Worm (Caenorhabditis elegans): ENCODE data around the gene ZK822.10.
A peak's percentile ranks its signal among the peaks of the same experiment; 100 is the strongest.

ZK822.10 gene

DNA sequence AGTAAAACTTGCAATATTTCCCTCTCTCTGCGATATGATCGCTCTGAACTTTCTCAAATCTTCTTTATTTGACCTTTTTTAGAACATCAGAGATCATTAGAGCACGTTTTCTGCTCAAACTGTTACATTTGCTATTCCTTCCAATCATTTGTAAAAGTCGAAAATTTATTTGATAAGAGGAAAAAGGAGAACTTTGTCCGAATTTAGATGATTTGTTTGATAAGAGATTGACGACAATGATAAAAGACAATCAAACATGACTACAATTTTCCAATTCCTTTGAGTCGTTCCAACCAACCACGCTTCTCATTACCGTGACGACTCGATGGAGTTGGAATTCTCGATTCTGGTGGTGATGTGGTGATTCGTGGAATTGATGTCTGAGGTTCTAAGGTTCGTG, 949 bp downstream of the ZK822.10 start:
- TF ChIP-seq pqm-1 (tag; optimal IDR thresholded peaks at IDR 0.05) (peak; percentile 90), pha-4 (tag; optimal IDR thresholded peaks at IDR 0.05) (peak; percentile 44), elt-2 (tag; optimal IDR thresholded peaks at IDR 0.05) (peak; percentile 90), aly-2 (tag; optimal IDR thresholded peaks at IDR 0.05) (no peak), jun-1 (tag; optimal IDR thresholded peaks at IDR 0.05) (peak; percentile 1), nhr-23 (tag; optimal IDR thresholded peaks at IDR 0.05) (no peak)

- TF ChIP-seq nhr-23 (tag; optimal IDR thresholded peaks at IDR 0.05) (no peak), unc-62 (GFP tag; optimal IDR thresholded peaks at IDR 0.05) (no peak), fos-1 (tag; optimal IDR thresholded peaks at IDR 0.05) (no peak), nhr-11 (tag; optimal IDR thresholded peaks at IDR 0.05) (no peak), nhr-12 (tag; optimal IDR thresholded peaks at IDR 0.05) (no peak), mdl-1 (tag; optimal IDR thresholded peaks at IDR 0.05) (no peak), nhr-237 (tag; optimal IDR thresholded peaks at IDR 0.05) (no peak), daf-12 (tag; optimal IDR thresholded peaks at IDR 0.05) (no peak), ZK546.5 (tag; optimal IDR thresholded peaks at IDR 0.05) (no peak), zag-1 (tag; optimal IDR thresholded peaks at IDR 0.05) (no peak), nhr-77 (tag; optimal IDR thresholded peaks at IDR 0.05) (no peak), sea-2 (GFP tag; optimal IDR thresholded peaks at IDR 0.05) (no peak), lin-15B (tag; optimal IDR thresholded peaks at IDR 0.05) (no peak), ztf-11 (tag; optimal IDR thresholded peaks at IDR 0.05) (no peak), nhr-28 (tag; optimal IDR thresholded peaks at IDR 0.05) (no peak), egl-5 (tag; optimal IDR thresholded peaks at IDR 0.05) (no peak)
Observed at ce11 chrIV:11919067-11919466, 2.1 kb downstream of the ZK822.10 start.

DNA sequence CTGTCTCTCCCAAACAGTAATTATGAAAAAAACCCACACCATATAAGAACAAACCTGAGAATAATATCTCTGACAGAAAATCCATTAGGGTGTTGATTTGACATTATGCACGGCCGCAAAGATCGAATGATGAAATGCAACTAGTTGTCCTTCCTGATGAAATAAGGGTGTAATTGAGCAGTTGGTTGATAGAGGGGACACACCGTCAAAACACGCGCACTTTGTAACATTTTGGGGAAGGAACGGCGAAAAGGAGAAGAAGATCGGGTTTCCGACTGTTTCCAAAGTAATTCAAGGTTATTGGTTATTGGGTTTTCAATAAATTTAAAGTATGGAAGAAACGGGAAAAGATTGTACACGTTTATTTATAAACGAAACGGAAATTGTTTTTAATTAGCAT, 5.1 kb downstream of the ZK822.10 start, which contains the start of gene ZK822.1:
Gene ZK822.1, minus strand, starts transcription at position 121 of the 400 bp plus-strand sequence.
- TF ChIP-seq egl-27 (tag; optimal IDR thresholded peaks at IDR 0.05), result no peak
- TF ChIP-seq aly-2 (tag; optimal IDR thresholded peaks at IDR 0.05), result no peak
- TF ChIP-seq ceh-28 (tag; optimal IDR thresholded peaks at IDR 0.05), result no peak
- TF ChIP-seq nhr-77 (tag; optimal IDR thresholded peaks at IDR 0.05), result no peak
- no peak for TF ChIP-seq lsy-12 (tag; optimal IDR thresholded peaks at IDR 0.05)
- TF ChIP-seq nhr-237 (tag; optimal IDR thresholded peaks at IDR 0.05), result no peak
- no peak for TF ChIP-seq ztf-4 (tag; optimal IDR thresholded peaks at IDR 0.05)
- no peak for TF ChIP-seq ama-1 (optimal IDR thresholded peaks at IDR 0.05)
- no peak for TF ChIP-seq eor-1 (tag; optimal IDR thresholded peaks at IDR 0.05)
- no peak for TF ChIP-seq zag-1 (tag; optimal IDR thresholded peaks at IDR 0.05)
- TF ChIP-seq elt-1 (tag; optimal IDR thresholded peaks at IDR 0.05), result no peak
- no peak for TF ChIP-seq lin-39 (tag; optimal IDR thresholded peaks at IDR 0.05)
- TF ChIP-seq nhr-67 (tag; optimal IDR thresholded peaks at IDR 0.05), result no peak
- no peak for TF ChIP-seq nhr-11 (tag; optimal IDR thresholded peaks at IDR 0.05)
- TF ChIP-seq fos-1 (tag; optimal IDR thresholded peaks at IDR 0.05), result no peak
- TF ChIP-seq R02D3.7 (tag; optimal IDR thresholded peaks at IDR 0.05), result no peak
- no peak for TF ChIP-seq lin-15B (tag; optimal IDR thresholded peaks at IDR 0.05)
- no peak for TF ChIP-seq nhr-76 (tag; optimal IDR thresholded peaks at IDR 0.05)

DNA sequence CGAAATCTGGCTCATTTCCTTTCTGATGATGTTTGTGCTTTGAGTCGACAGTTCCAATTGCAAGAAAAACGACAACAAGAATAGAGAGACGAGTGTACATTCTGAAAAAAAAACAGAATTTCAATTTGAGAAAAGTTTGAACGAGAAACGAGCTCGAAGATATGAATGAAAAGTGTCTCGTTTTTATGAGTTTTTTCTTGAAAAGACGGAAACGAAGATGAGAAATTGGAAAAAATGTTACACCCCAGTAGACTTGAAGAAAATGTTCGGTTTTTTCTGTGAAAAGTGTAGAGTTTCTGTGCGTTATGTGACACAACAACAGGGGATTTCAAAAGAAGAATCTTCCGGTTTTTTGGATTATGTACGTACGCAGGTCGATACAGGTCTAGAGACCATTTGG, 6.1 kb downstream of the ZK822.10 start, which contains the start of gene srlf-31:
Gene srlf-31, minus strand, starts transcription at position 101 of the 400 bp plus-strand sequence.
- TF ChIP-seq ceh-82 (tag; optimal IDR thresholded peaks at IDR 0.05) (no peak), ceh-28 (tag; optimal IDR thresholded peaks at IDR 0.05) (no peak), egl-27 (tag; optimal IDR thresholded peaks at IDR 0.05) (no peak), unc-39 (tag; optimal IDR thresholded peaks at IDR 0.05) (no peak), fkh-10 (GFP tag; optimal IDR thresholded peaks at IDR 0.05) (no peak), nhr-12 (tag; optimal IDR thresholded peaks at IDR 0.05) (no peak), fos-1 (tag; optimal IDR thresholded peaks at IDR 0.05) (no peak), nhr-237 (tag; optimal IDR thresholded peaks at IDR 0.05) (no peak)

DNA sequence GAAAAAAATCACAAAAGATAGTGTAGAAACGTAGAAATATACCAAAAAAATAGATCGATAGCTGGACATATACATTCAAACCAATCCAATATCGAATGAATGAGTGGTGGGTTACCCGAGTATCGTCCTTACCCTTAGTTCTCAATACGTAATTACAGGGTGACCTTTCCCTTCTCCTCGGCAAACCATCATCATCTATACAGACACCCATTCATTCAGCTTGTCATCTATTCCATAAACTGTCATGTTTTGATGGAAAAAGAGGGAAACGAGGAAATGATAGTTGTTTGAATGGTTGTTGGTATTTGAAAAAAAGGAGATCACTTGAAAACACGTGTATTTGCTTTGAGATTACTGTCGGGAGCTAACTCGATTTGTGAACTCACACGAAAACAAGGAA, 7.2 kb downstream of the ZK822.10 start:
- TF ChIP-seq ceh-28 (tag; optimal IDR thresholded peaks at IDR 0.05) (no peak), egl-5 (tag; optimal IDR thresholded peaks at IDR 0.05) (no peak), nhr-11 (tag; optimal IDR thresholded peaks at IDR 0.05) (no peak), ztf-11 (tag; optimal IDR thresholded peaks at IDR 0.05) (no peak), ceh-82 (tag; optimal IDR thresholded peaks at IDR 0.05) (no peak), egl-27 (tag; optimal IDR thresholded peaks at IDR 0.05) (no peak)
